Fruit fly (Drosophila melanogaster): ENCODE measurements around the gene Cp15.
A peak's percentile ranks its signal among the peaks of the same experiment; 100 is the strongest.

The Cp15 gene

DNA sequence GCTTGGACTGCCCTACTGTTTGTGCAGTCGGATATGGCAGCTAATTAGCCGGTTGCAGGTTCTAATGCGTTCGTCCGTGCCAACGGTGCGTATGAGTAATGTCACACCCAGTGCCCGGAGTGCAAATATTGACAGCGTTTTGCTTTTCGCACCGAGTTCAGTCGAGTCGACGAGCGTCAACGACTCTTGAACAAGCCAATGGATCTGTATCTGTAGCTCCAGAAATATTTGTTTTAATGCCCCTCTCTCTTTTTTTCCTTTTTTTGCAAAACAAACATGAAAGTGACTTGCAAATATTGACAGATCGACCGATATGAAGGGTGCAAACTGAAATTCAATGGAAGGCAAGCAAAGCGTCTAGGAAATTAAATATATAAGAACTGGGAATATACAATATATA lies 25.8 kb upstream of the Cp15 start (continued):
- peak; percentile 40 to 79 for TF ChIP-seq ss (GFP tag; optimal IDR thresholded peaks at IDR 0.05)
- peak; percentile 70 for TF ChIP-seq fd85E (GFP tag; optimal IDR thresholded peaks at IDR 0.05)
- no peak for TF ChIP-seq CG4318 (GFP tag; optimal IDR thresholded peaks at IDR 0.05)
- peak; percentile 56 for TF ChIP-seq OdsH (GFP tag; optimal IDR thresholded peaks at IDR 0.05)
- peak; percentile 26 for TF ChIP-seq CG11762 (GFP tag; optimal IDR thresholded peaks at IDR 0.05; ENCODE audit: insufficient read depth)
- TF ChIP-seq Smox (GFP tag; optimal IDR thresholded peaks at IDR 0.05) = peak; percentile 55
- TF ChIP-seq CG9139 (GFP tag; optimal IDR thresholded peaks at IDR 0.05) = peak; percentile 75
- peak; percentile 74 for TF ChIP-seq svp (GFP tag)
- TF ChIP-seq Ets96B (tag; optimal IDR thresholded peaks at IDR 0.05) = peak; percentile 54
- TF ChIP-seq CG8319 (GFP tag; optimal IDR thresholded peaks at IDR 0.05) = peak; percentile 36
- peak; percentile 9 for TF ChIP-seq Lpt (GFP tag; optimal IDR thresholded peaks at IDR 0.05)
- peak; percentile 14 for TF ChIP-seq Sox14 (GFP tag; optimal IDR thresholded peaks at IDR 0.05)
- TF ChIP-seq CG11294 (GFP tag; IDR thresholded peaks at IDR 0.05) = peak; percentile 36; the same call in 1 of the 2 replicates
- TF ChIP-seq CG6854 (GFP tag; optimal IDR thresholded peaks at IDR 0.05) = peak; percentile 73
- peak; percentile 77 for TF ChIP-seq net (GFP tag; optimal IDR thresholded peaks at IDR 0.05)
- TF ChIP-seq Met (GFP tag; optimal IDR thresholded peaks at IDR 0.05) = peak; percentile 56
- peak; percentile 58 for TF ChIP-seq fd59A (GFP tag; optimal IDR thresholded peaks at IDR 0.05)
- peak; percentile 72 for TF ChIP-seq spab (GFP tag; optimal IDR thresholded peaks at IDR 0.05)
- no peak for TF ChIP-seq Hr4 (GFP tag; optimal IDR thresholded peaks at IDR 0.05)

- TF ChIP-seq Eip78C (GFP tag) (no peak), CG10631 (GFP tag; optimal IDR thresholded peaks at IDR 0.05) (no peak), CG11762 (GFP tag; optimal IDR thresholded peaks at IDR 0.05; ENCODE audit: insufficient read depth) (no peak), CG34406 (GFP tag; optimal IDR thresholded peaks at IDR 0.05) (no peak), svp (GFP tag) (peak; percentile 6), CG9139 (GFP tag; optimal IDR thresholded peaks at IDR 0.05) (no peak)
Measured at dm6 chr3L:8703707-8704236, 24.5 kb upstream of the Cp15 start.

DNA sequence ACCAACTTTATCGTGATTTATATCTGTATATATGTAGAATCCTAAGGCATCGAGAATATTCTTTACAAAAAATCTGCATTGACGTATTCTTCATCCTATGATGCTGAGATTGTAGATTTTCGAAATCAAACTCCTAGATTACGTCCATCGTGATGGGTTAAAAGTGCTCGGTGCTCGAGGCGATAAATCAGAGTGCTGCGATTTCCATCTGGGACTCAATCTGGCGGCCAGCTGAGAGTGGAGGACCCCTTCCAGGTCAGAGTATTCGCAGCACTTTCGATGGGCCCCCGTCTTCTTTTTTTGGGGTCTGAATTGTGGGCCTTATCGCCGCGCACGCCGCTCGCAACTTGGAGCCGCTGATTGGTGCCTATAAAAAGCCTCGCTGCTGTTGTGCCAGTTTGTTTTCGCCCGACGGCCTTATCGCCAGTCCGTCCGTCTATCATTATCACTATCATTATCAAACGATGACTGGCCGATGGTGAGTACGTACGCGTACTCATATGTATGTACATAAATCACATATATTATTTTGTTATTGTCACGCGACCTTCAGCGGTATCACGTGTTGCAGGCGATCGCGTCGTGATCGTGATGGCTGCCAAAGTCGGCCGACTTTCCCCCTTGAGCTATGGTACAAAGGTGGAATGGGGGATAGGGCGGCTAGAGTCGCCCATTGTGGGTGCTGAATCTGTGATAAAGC lies 23.4 kb upstream of the Cp15 start:
- no peak for TF ChIP-seq esn (GFP tag; optimal IDR thresholded peaks at IDR 0.05)
- TF ChIP-seq Ets96B (tag; optimal IDR thresholded peaks at IDR 0.05) = no peak
- TF ChIP-seq CG4318 (GFP tag; optimal IDR thresholded peaks at IDR 0.05) = no peak
- TF ChIP-seq Eip93F (GFP tag; optimal IDR thresholded peaks at IDR 0.05) = peak; percentile 48
- no peak for TF ChIP-seq topi (GFP tag; optimal IDR thresholded peaks at IDR 0.05)
- TF ChIP-seq vri (GFP tag; optimal IDR thresholded peaks at IDR 0.05) = peak; percentile 63
- peak; percentile 58 for TF ChIP-seq Eip78C (GFP tag)
- no peak for TF ChIP-seq CG6276 (GFP tag; optimal IDR thresholded peaks at IDR 0.05)
- TF ChIP-seq Sox14 (GFP tag; optimal IDR thresholded peaks at IDR 0.05) = peak; percentile 13
- TF ChIP-seq Hr4 (GFP tag; optimal IDR thresholded peaks at IDR 0.05) = no peak
- TF ChIP-seq fkh (GFP tag; optimal IDR thresholded peaks at IDR 0.05) = peak; percentile 44
- TF ChIP-seq CG6808 (GFP tag; optimal IDR thresholded peaks at IDR 0.05) = peak; percentile 21
- no peak for TF ChIP-seq CG3032 (tag; optimal IDR thresholded peaks at IDR 0.05)
- peak; percentile 96 for TF ChIP-seq svp (GFP tag)
- TF ChIP-seq ss (GFP tag; optimal IDR thresholded peaks at IDR 0.05) = peak; percentile 30 to 36

DNA sequence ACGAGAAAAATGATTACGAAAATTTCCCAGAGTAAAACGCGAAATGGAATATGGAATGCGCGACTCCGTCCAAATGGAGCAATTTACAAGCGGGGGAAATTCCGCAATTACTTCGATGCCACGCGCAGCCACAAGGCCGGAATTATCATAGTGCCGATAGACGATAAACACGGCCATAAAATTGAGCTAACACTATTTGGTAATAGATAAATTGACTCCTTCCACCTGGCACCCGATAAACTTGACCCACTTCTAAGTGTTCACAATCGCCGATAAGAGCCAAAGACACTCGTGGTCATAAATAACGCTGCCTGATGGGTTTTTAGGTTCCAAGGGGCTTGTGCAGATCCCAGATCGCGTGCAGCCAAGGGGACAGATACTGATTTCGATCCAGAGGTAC lies 21.2 kb upstream of the Cp15 start:
- TF ChIP-seq fd59A (GFP tag; optimal IDR thresholded peaks at IDR 0.05) (no peak), fkh (GFP tag; optimal IDR thresholded peaks at IDR 0.05) (peak; percentile 0)

- no peak for TF ChIP-seq Hr39 (GFP tag; optimal IDR thresholded peaks at IDR 0.05)
- TF ChIP-seq CG8632 (GFP tag; optimal IDR thresholded peaks at IDR 0.05) = peak; percentile 22
- TF ChIP-seq dac (GFP tag; optimal IDR thresholded peaks at IDR 0.05) = no peak
- TF ChIP-seq net (GFP tag; optimal IDR thresholded peaks at IDR 0.05) = no peak
- peak; percentile 11 for TF ChIP-seq cyc (GFP tag; optimal IDR thresholded peaks at IDR 0.05)
- no peak for TF ChIP-seq Gug (GFP tag; IDR thresholded peaks at IDR 0.05)
- peak; percentile 28 for TF ChIP-seq CG34406 (GFP tag; optimal IDR thresholded peaks at IDR 0.05)
- TF ChIP-seq CG32006 (GFP tag; optimal IDR thresholded peaks at IDR 0.05) = peak; percentile 50
- peak in 1 of 2 experiments; percentile 22 for TF ChIP-seq ss (GFP tag; optimal IDR thresholded peaks at IDR 0.05)
- TF ChIP-seq achi (GFP tag; optimal IDR thresholded peaks at IDR 0.05) = peak; percentile 10
- no peak for TF ChIP-seq Eip75B (GFP tag; optimal IDR thresholded peaks at IDR 0.05)
- TF ChIP-seq CG8319 (GFP tag; optimal IDR thresholded peaks at IDR 0.05) = no peak
- no peak for TF ChIP-seq fd85E (GFP tag; optimal IDR thresholded peaks at IDR 0.05)
- TF ChIP-seq Ets21C (GFP tag; optimal IDR thresholded peaks at IDR 0.05) = no peak
- peak; percentile 37 for TF ChIP-seq CG3919 (GFP tag; optimal IDR thresholded peaks at IDR 0.05)
- TF ChIP-seq CG15336 (GFP tag; IDR thresholded peaks at IDR 0.05) = no peak
- TF ChIP-seq vri (GFP tag; optimal IDR thresholded peaks at IDR 0.05) = no peak
- TF ChIP-seq Hr4 (GFP tag; optimal IDR thresholded peaks at IDR 0.05) = no peak
- no peak for TF ChIP-seq CG11294 (GFP tag; IDR thresholded peaks at IDR 0.05)
- TF ChIP-seq CG11762 (GFP tag; optimal IDR thresholded peaks at IDR 0.05; ENCODE audit: insufficient read depth) = peak; percentile 30
Measured at dm6 chr3L:8707821-8708220, 20.5 kb upstream of the Cp15 start.
